Worm (Caenorhabditis elegans): ENCODE results near the gene trmt-10C.2.

trmt-10C.2 gene

ce11 chrIII:6351438-6351837, 5.4 kb downstream of the trmt-10C.2 start:
- no peak for TF ChIP-seq ceh-13 (GFP tag; optimal IDR thresholded peaks at IDR 0.05)
- TF ChIP-seq sea-1 (GFP tag; conservative IDR thresholded peaks at IDR 0.05) = no peak
- TF ChIP-seq tbx-11 (GFP tag; IDR thresholded peaks at IDR 0.05) = no peak
- no peak for TF ChIP-seq hnd-1 (tag; optimal IDR thresholded peaks at IDR 0.05)
- no peak for TF ChIP-seq ama-1 (optimal IDR thresholded peaks at IDR 0.05)
- no peak for TF ChIP-seq tbx-37 (GFP tag; conservative IDR thresholded peaks at IDR 0.05)
- no peak for TF ChIP-seq flt-1 (GFP tag; IDR thresholded peaks at IDR 0.05)
- TF ChIP-seq tra-4 (tag; optimal IDR thresholded peaks at IDR 0.05) = no peak
- no peak for TF ChIP-seq pes-1 (GFP tag; IDR thresholded peaks at IDR 0.05)
- TF ChIP-seq ets-7 (tag; optimal IDR thresholded peaks at IDR 0.05) = no peak
- no peak for TF ChIP-seq hmbx-1 (tag; optimal IDR thresholded peaks at IDR 0.05)
- TF ChIP-seq F13C5.2 (tag; optimal IDR thresholded peaks at IDR 0.05) = no peak
- TF ChIP-seq B0310.2 (tag; optimal IDR thresholded peaks at IDR 0.05) = no peak
- no peak for TF ChIP-seq aly-1 (tag; optimal IDR thresholded peaks at IDR 0.05)
- no peak for TF ChIP-seq scrt-1 (GFP tag; IDR thresholded peaks at IDR 0.05)
- no peak for TF ChIP-seq ceh-36 (tag; optimal IDR thresholded peaks at IDR 0.05)
- no peak for TF ChIP-seq hmg-4 (GFP tag; optimal IDR thresholded peaks at IDR 0.05)

ce11 chrIII:6352459-6352858, 6.4 kb downstream of the trmt-10C.2 start:
- TF ChIP-seq ama-1 (optimal IDR thresholded peaks at IDR 0.05) (no peak), hmg-4 (GFP tag; optimal IDR thresholded peaks at IDR 0.05) (no peak), ets-7 (tag; optimal IDR thresholded peaks at IDR 0.05) (no peak), tbx-37 (GFP tag; conservative IDR thresholded peaks at IDR 0.05) (no peak), hmbx-1 (tag; optimal IDR thresholded peaks at IDR 0.05) (no peak), aly-1 (tag; optimal IDR thresholded peaks at IDR 0.05) (no peak), flt-1 (GFP tag; IDR thresholded peaks at IDR 0.05) (no peak), tra-4 (tag; optimal IDR thresholded peaks at IDR 0.05) (no peak), tbx-11 (GFP tag; IDR thresholded peaks at IDR 0.05) (no peak), scrt-1 (GFP tag; IDR thresholded peaks at IDR 0.05) (no peak), hnd-1 (tag; optimal IDR thresholded peaks at IDR 0.05) (no peak), B0310.2 (tag; optimal IDR thresholded peaks at IDR 0.05) (no peak), ceh-13 (GFP tag; optimal IDR thresholded peaks at IDR 0.05) (no peak), F13C5.2 (tag; optimal IDR thresholded peaks at IDR 0.05) (no peak), sea-1 (GFP tag; conservative IDR thresholded peaks at IDR 0.05) (no peak), pes-1 (GFP tag; IDR thresholded peaks at IDR 0.05) (no peak), ceh-36 (tag; optimal IDR thresholded peaks at IDR 0.05) (no peak)

- TF ChIP-seq hmbx-1 (tag; optimal IDR thresholded peaks at IDR 0.05) (no peak), F13C5.2 (tag; optimal IDR thresholded peaks at IDR 0.05) (no peak), hnd-1 (tag; optimal IDR thresholded peaks at IDR 0.05) (no peak), B0310.2 (tag; optimal IDR thresholded peaks at IDR 0.05) (no peak), sea-1 (GFP tag; conservative IDR thresholded peaks at IDR 0.05) (no peak), hmg-4 (GFP tag; optimal IDR thresholded peaks at IDR 0.05) (no peak), ceh-36 (tag; optimal IDR thresholded peaks at IDR 0.05) (no peak), aly-1 (tag; optimal IDR thresholded peaks at IDR 0.05) (no peak), tra-4 (tag; optimal IDR thresholded peaks at IDR 0.05) (no peak), ama-1 (optimal IDR thresholded peaks at IDR 0.05) (no peak)
Observed at ce11 chrIII:6353084-6353483, 7.0 kb downstream of the trmt-10C.2 start, which contains the start of gene akap-1. Gene akap-1 (plus strand): TSS chrIII:6353384.

- TF ChIP-seq ceh-13 (GFP tag; optimal IDR thresholded peaks at IDR 0.05) (no peak), flt-1 (GFP tag; IDR thresholded peaks at IDR 0.05) (no peak), pes-1 (GFP tag; IDR thresholded peaks at IDR 0.05) (no peak), sea-1 (GFP tag; conservative IDR thresholded peaks at IDR 0.05) (no peak), hmbx-1 (tag; optimal IDR thresholded peaks at IDR 0.05) (no peak), tbx-11 (GFP tag; IDR thresholded peaks at IDR 0.05) (no peak), ama-1 (optimal IDR thresholded peaks at IDR 0.05) (no peak), F13C5.2 (tag; optimal IDR thresholded peaks at IDR 0.05) (no peak), B0310.2 (tag; optimal IDR thresholded peaks at IDR 0.05) (no peak), tra-4 (tag; optimal IDR thresholded peaks at IDR 0.05) (no peak), ceh-36 (tag; optimal IDR thresholded peaks at IDR 0.05) (no peak), hmg-4 (GFP tag; optimal IDR thresholded peaks at IDR 0.05) (no peak), scrt-1 (GFP tag; IDR thresholded peaks at IDR 0.05) (no peak), hnd-1 (tag; optimal IDR thresholded peaks at IDR 0.05) (no peak), ets-7 (tag; optimal IDR thresholded peaks at IDR 0.05) (no peak), aly-1 (tag; optimal IDR thresholded peaks at IDR 0.05) (no peak), tbx-37 (GFP tag; conservative IDR thresholded peaks at IDR 0.05) (no peak)
Observed at ce11 chrIII:6355359-6355758, 9.3 kb downstream of the trmt-10C.2 start.

ce11 chrIII:6356007-6356406, 9.9 kb downstream of the trmt-10C.2 start:
- TF ChIP-seq hmg-4 (GFP tag; optimal IDR thresholded peaks at IDR 0.05) (no peak), flt-1 (GFP tag; IDR thresholded peaks at IDR 0.05) (no peak), hmbx-1 (tag; optimal IDR thresholded peaks at IDR 0.05) (no peak), hnd-1 (tag; optimal IDR thresholded peaks at IDR 0.05) (no peak), tra-4 (tag; optimal IDR thresholded peaks at IDR 0.05) (no peak), ama-1 (optimal IDR thresholded peaks at IDR 0.05) (no peak), sea-1 (GFP tag; conservative IDR thresholded peaks at IDR 0.05) (no peak), tbx-11 (GFP tag; IDR thresholded peaks at IDR 0.05) (no peak), aly-1 (tag; optimal IDR thresholded peaks at IDR 0.05) (no peak), F13C5.2 (tag; optimal IDR thresholded peaks at IDR 0.05) (no peak), B0310.2 (tag; optimal IDR thresholded peaks at IDR 0.05) (no peak), ets-7 (tag; optimal IDR thresholded peaks at IDR 0.05) (no peak), tbx-37 (GFP tag; conservative IDR thresholded peaks at IDR 0.05) (no peak), ceh-36 (tag; optimal IDR thresholded peaks at IDR 0.05) (no peak), scrt-1 (GFP tag; IDR thresholded peaks at IDR 0.05) (no peak), pes-1 (GFP tag; IDR thresholded peaks at IDR 0.05) (no peak), ceh-13 (GFP tag; optimal IDR thresholded peaks at IDR 0.05) (no peak)

ce11 chrIII:6356764-6357163, 10.7 kb downstream of the trmt-10C.2 start:
- TF ChIP-seq tbx-37 (GFP tag; conservative IDR thresholded peaks at IDR 0.05) (no peak), flt-1 (GFP tag; IDR thresholded peaks at IDR 0.05) (no peak), tbx-11 (GFP tag; IDR thresholded peaks at IDR 0.05) (no peak), B0310.2 (tag; optimal IDR thresholded peaks at IDR 0.05) (no peak), F13C5.2 (tag; optimal IDR thresholded peaks at IDR 0.05) (no peak), pes-1 (GFP tag; IDR thresholded peaks at IDR 0.05) (no peak), scrt-1 (GFP tag; IDR thresholded peaks at IDR 0.05) (no peak), ceh-13 (GFP tag; optimal IDR thresholded peaks at IDR 0.05) (no peak), tra-4 (tag; optimal IDR thresholded peaks at IDR 0.05) (no peak), sea-1 (GFP tag; conservative IDR thresholded peaks at IDR 0.05) (no peak), aly-1 (tag; optimal IDR thresholded peaks at IDR 0.05) (no peak), ama-1 (optimal IDR thresholded peaks at IDR 0.05) (no peak), ets-7 (tag; optimal IDR thresholded peaks at IDR 0.05) (no peak), hmbx-1 (tag; optimal IDR thresholded peaks at IDR 0.05) (no peak), hnd-1 (tag; optimal IDR thresholded peaks at IDR 0.05) (no peak)

ce11 chrIII:6358704-6359103, 12.6 kb downstream of the trmt-10C.2 start:
- no peak for TF ChIP-seq ama-1 (optimal IDR thresholded peaks at IDR 0.05)
- no peak for TF ChIP-seq flt-1 (GFP tag; IDR thresholded peaks at IDR 0.05)
- no peak for TF ChIP-seq B0310.2 (tag; optimal IDR thresholded peaks at IDR 0.05)
- no peak for TF ChIP-seq tbx-11 (GFP tag; IDR thresholded peaks at IDR 0.05)
- no peak for TF ChIP-seq tra-4 (tag; optimal IDR thresholded peaks at IDR 0.05)
- no peak for TF ChIP-seq ets-7 (tag; optimal IDR thresholded peaks at IDR 0.05)
- TF ChIP-seq ceh-13 (GFP tag; optimal IDR thresholded peaks at IDR 0.05) = no peak
- no peak for TF ChIP-seq aly-1 (tag; optimal IDR thresholded peaks at IDR 0.05)
- TF ChIP-seq hmg-4 (GFP tag; optimal IDR thresholded peaks at IDR 0.05) = no peak
- no peak for TF ChIP-seq hmbx-1 (tag; optimal IDR thresholded peaks at IDR 0.05)
- TF ChIP-seq sea-1 (GFP tag; conservative IDR thresholded peaks at IDR 0.05) = no peak
- no peak for TF ChIP-seq tbx-37 (GFP tag; conservative IDR thresholded peaks at IDR 0.05)
- no peak for TF ChIP-seq pes-1 (GFP tag; IDR thresholded peaks at IDR 0.05)
